Fruit fly (Drosophila melanogaster): ENCODE data around the gene mRpL44.

Gene mRpL44

DNA sequence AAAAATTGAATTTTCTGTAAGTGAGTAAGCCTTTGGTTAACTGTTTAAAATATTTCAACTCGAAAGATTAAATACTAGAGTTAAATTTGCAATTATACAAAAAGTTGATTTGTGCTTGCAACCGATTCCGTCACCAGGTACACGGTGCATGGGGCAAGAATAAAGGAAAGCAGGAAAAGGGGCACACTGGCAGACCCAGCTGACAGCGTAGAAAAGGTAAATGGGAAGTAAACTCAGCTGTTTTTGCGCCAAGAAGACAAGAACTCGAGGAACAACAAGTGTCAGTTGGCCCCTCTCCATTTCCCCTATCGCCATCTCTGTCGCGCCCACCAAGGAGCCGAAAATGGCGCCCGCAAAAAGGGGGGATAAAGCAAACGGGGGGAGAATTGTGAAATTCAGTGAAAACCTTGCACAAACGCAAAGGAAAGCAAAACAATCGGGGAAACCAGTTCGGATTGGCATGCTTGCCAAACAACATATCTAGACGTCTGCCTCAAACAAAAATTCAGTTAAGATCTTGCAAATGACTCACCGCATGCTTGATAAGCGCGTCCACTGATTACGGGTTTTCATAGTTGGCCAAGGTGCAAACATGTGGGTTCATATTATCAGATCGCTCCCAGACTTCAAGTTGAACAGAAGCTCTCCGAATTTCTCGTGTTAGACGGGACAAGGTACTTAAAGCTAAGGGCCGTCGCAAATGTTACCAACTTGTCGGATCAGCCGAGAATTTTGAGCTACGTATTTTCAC lies 7.1 kb downstream of the mRpL44 start (continued):
- TF ChIP-seq pros (GFP tag; optimal IDR thresholded peaks at IDR 0.05), result peak; percentile 25
- no peak for TF ChIP-seq CG18599 (GFP tag; optimal IDR thresholded peaks at IDR 0.05)
- TF ChIP-seq CG18262 (tag; optimal IDR thresholded peaks at IDR 0.05), result no peak
- peak; percentile 45 for TF ChIP-seq Med (GFP tag)
- TF ChIP-seq CG4282 (GFP tag; optimal IDR thresholded peaks at IDR 0.05), result no peak
- no peak for TF ChIP-seq CG13123 (GFP tag; optimal IDR thresholded peaks at IDR 0.05)
- TF ChIP-seq chm (GFP tag; IDR thresholded peaks at IDR 0.05), result no peak
- no peak for TF ChIP-seq Fer3 (tag; optimal IDR thresholded peaks at IDR 0.05)
- no peak for TF ChIP-seq tin (GFP tag; optimal IDR thresholded peaks at IDR 0.05)
- no peak for TF ChIP-seq Ravus (GFP tag; IDR thresholded peaks at IDR 0.05)
- TF ChIP-seq seq (GFP tag; IDR thresholded peaks at IDR 0.05), result no peak
- TF ChIP-seq CG10147 (GFP tag; optimal IDR thresholded peaks at IDR 0.05), result no peak
- TF ChIP-seq chif (GFP tag; optimal IDR thresholded peaks at IDR 0.05), result no peak
- 0 out of 2 replicates have a peak, but pooled peaks have one; percentile 34 for TF ChIP-seq CG32532 (GFP tag; IDR thresholded peaks at IDR 0.05)
- no peak for TF ChIP-seq knrl (GFP tag; IDR thresholded peaks at IDR 0.05; ENCODE audit: partially characterized antibody)
- TF ChIP-seq dm (GFP tag; optimal IDR thresholded peaks at IDR 0.05), result no peak
- no peak for TF ChIP-seq lilli (GFP tag; optimal IDR thresholded peaks at IDR 0.05)
- TF ChIP-seq CG15601 (tag; optimal IDR thresholded peaks at IDR 0.05), result no peak
- TF ChIP-seq so (GFP tag; IDR thresholded peaks at IDR 0.05), result no peak
- 0 out of 2 replicates have a peak, but pooled peaks have one; percentile 26 for TF ChIP-seq Scr (GFP tag; IDR thresholded peaks at IDR 0.05; ENCODE audit: partially characterized antibody)
- 0 out of 2 replicates have a peak, but pooled peaks have one; percentile 11 for TF ChIP-seq sna (GFP tag; IDR thresholded peaks at IDR 0.05; ENCODE audit: partially characterized antibody)
- TF ChIP-seq CG3407 (GFP tag; optimal IDR thresholded peaks at IDR 0.05), result no peak
- TF ChIP-seq CG10431 (GFP tag; optimal IDR thresholded peaks at IDR 0.05), result peak; percentile 5
- TF ChIP-seq CG31388 (GFP tag; optimal IDR thresholded peaks at IDR 0.05), result no peak
- TF ChIP-seq wdn (GFP tag; IDR thresholded peaks at IDR 0.05), result no peak
- TF ChIP-seq unc-4 (GFP tag; IDR thresholded peaks at IDR 0.05; ENCODE audit: partially characterized antibody), result 0 out of 2 replicates have a peak, but pooled peaks have one; percentile 19
- TF ChIP-seq Ets65A (GFP tag), result no peak
- TF ChIP-seq HLH3B (GFP tag; IDR thresholded peaks at IDR 0.05), result no peak
- no peak for TF ChIP-seq CG11504 (tag; optimal IDR thresholded peaks at IDR 0.05)
- no peak for TF ChIP-seq CG10979 (tag; optimal IDR thresholded peaks at IDR 0.05)
- TF ChIP-seq CG6175 (GFP tag; IDR thresholded peaks at IDR 0.05), result peak; percentile 82; the same call in 2 of the 3 replicates
- TF ChIP-seq vfl (GFP tag; optimal IDR thresholded peaks at IDR 0.05), result no peak
- no peak for TF ChIP-seq Blimp-1 (GFP tag; optimal IDR thresholded peaks at IDR 0.05)
- TF ChIP-seq danr (GFP tag; IDR thresholded peaks at IDR 0.05), result no peak
- no peak for TF ChIP-seq az2 (GFP tag; optimal IDR thresholded peaks at IDR 0.05)
- TF ChIP-seq Nf-YC (tag; optimal IDR thresholded peaks at IDR 0.05), result peak; percentile 26
- TF ChIP-seq pb (GFP tag; optimal IDR thresholded peaks at IDR 0.05), result no peak
- TF ChIP-seq CrebB (tag; optimal IDR thresholded peaks at IDR 0.05), result peak; percentile 1
- no peak for TF ChIP-seq Dfd (GFP tag; optimal IDR thresholded peaks at IDR 0.05)
- no peak for TF ChIP-seq gt (GFP tag; IDR thresholded peaks at IDR 0.05)
- TF ChIP-seq ac (GFP tag; optimal IDR thresholded peaks at IDR 0.05), result no peak
- no peak for TF ChIP-seq tna (GFP tag; IDR thresholded peaks at IDR 0.05; ENCODE audit: partially characterized antibody)
- peak; percentile 54 for TF ChIP-seq CG1832 (GFP tag; optimal IDR thresholded peaks at IDR 0.05)
- TF ChIP-seq ara (GFP tag; IDR thresholded peaks at IDR 0.05), result no peak
- no peak for TF ChIP-seq CG18476 (GFP tag; optimal IDR thresholded peaks at IDR 0.05)
- no peak for TF ChIP-seq CG8388 (GFP tag; optimal IDR thresholded peaks at IDR 0.05)
- no peak for TF ChIP-seq abd-A (tag; optimal IDR thresholded peaks at IDR 0.05)
- TF ChIP-seq CG3163 (GFP tag; optimal IDR thresholded peaks at IDR 0.05), result no peak
- no peak for TF ChIP-seq pnt (GFP tag; optimal IDR thresholded peaks at IDR 0.05)

Data from whole organism, embryonic.